Worm (Caenorhabditis elegans): ENCODE results near the gene asp-3.

asp-3 gene

ce11 chrX:6805427-6805826, 14.6 kb downstream of the asp-3 start:
- TF ChIP-seq elt-1 (tag; optimal IDR thresholded peaks at IDR 0.05) (peak; percentile 86), nhr-25 (tag; optimal IDR thresholded peaks at IDR 0.05) (no peak)

DNA sequence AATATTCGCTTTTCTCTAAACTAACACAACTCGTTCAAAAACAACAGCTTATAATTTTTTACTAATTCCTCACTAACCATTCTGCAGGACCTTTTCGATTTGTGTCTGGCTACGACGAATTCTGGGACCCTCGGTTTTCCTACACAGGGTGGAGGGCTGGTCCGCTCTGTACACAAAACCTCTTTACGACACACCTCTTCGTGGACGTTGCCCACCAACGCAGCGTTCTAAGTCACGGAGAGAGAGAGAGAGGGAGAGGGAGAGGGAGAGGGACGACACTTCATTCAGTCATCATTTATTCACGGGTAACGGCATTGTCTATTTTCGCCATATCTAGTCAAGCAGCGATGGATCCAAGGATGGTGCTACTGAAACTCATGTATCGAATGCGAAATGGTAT, 15.6 kb downstream of the asp-3 start, which contains the start of gene atg-2:
Gene atg-2, plus strand, starts transcription at position 301 of the 400 bp plus-strand sequence.
- TF ChIP-seq nhr-28 (tag; optimal IDR thresholded peaks at IDR 0.05) (no peak), elt-3 (tag; optimal IDR thresholded peaks at IDR 0.05) (no peak), unc-39 (tag; optimal IDR thresholded peaks at IDR 0.05) (no peak), ceh-9 (tag; optimal IDR thresholded peaks at IDR 0.05) (no peak), egl-5 (tag; optimal IDR thresholded peaks at IDR 0.05) (no peak), eor-1 (tag; optimal IDR thresholded peaks at IDR 0.05) (no peak), nhr-12 (tag; optimal IDR thresholded peaks at IDR 0.05) (no peak), mdl-1 (tag; optimal IDR thresholded peaks at IDR 0.05) (no peak), aly-2 (tag; optimal IDR thresholded peaks at IDR 0.05) (no peak), hmg-11 (tag; optimal IDR thresholded peaks at IDR 0.05) (no peak), fkh-10 (GFP tag; optimal IDR thresholded peaks at IDR 0.05) (no peak), nhr-23 (tag; optimal IDR thresholded peaks at IDR 0.05) (no peak), fkh-2 (tag; optimal IDR thresholded peaks at IDR 0.05) (no peak), ama-1 (optimal IDR thresholded peaks at IDR 0.05) (no peak), nhr-11 (tag; optimal IDR thresholded peaks at IDR 0.05) (no peak), egl-27 (tag; optimal IDR thresholded peaks at IDR 0.05) (no peak), sea-2 (GFP tag; optimal IDR thresholded peaks at IDR 0.05) (no peak)

DNA sequence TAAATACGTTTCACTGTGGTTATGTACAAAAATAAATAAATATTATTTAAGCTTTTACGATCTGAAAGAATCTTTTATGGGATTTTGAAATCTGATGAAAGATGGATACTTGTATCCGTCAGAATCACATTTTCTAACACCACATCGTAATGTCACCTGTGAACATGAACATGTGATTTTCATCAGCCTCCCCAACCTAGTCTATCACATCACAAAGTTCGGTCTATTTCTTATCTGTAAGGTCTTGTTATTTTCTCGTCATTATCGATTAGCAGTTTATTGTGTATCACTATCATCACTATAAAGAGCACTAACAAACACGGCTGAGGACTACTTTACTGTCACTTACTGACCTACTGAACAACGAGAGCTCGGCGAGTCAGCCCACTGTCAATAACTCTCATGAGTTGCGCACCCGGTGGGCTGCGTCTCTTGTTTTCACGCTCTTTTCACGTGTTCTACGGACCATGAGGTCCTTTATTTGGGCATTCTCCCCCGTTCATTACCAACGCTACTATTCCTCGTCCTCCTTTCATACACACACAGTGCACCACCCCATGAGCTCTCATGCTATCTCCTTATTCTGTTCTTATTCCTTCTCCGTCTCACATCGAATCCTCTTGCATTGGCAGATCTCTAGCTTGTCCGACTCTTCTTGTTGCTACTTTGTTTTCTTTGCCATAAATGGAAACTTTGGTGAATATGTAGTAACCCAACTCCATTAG, 16.4 kb downstream of the asp-3 start:
- TF ChIP-seq unc-62 (GFP tag; optimal IDR thresholded peaks at IDR 0.05) (no peak), pha-4 (tag; optimal IDR thresholded peaks at IDR 0.05) (no peak), ztf-4 (tag; optimal IDR thresholded peaks at IDR 0.05) (no peak), ama-1 (optimal IDR thresholded peaks at IDR 0.05) (peak; percentile 32), fkh-10 (GFP tag; optimal IDR thresholded peaks at IDR 0.05) (no peak), elt-2 (tag; optimal IDR thresholded peaks at IDR 0.05) (peak; percentile 68), lsy-12 (tag; optimal IDR thresholded peaks at IDR 0.05) (no peak), egl-27 (tag; optimal IDR thresholded peaks at IDR 0.05) (no peak), aly-2 (tag; optimal IDR thresholded peaks at IDR 0.05) (no peak), nhr-76 (tag; optimal IDR thresholded peaks at IDR 0.05) (no peak), ceh-28 (tag; optimal IDR thresholded peaks at IDR 0.05) (peak; percentile 33), egl-5 (tag; optimal IDR thresholded peaks at IDR 0.05) (no peak), mml-1 (tag; optimal IDR thresholded peaks at IDR 0.05) (peak; percentile 49), hmg-11 (tag; optimal IDR thresholded peaks at IDR 0.05) (no peak), jun-1 (tag; optimal IDR thresholded peaks at IDR 0.05) (peak; percentile 16), pqm-1 (tag; optimal IDR thresholded peaks at IDR 0.05) (peak; percentile 74), nhr-23 (tag; optimal IDR thresholded peaks at IDR 0.05) (no peak), nhr-28 (tag; optimal IDR thresholded peaks at IDR 0.05) (no peak), sea-2 (GFP tag; optimal IDR thresholded peaks at IDR 0.05) (no peak), unc-39 (tag; optimal IDR thresholded peaks at IDR 0.05) (no peak), nhr-12 (tag; optimal IDR thresholded peaks at IDR 0.05) (no peak), fos-1 (tag; optimal IDR thresholded peaks at IDR 0.05) (no peak)

- TF ChIP-seq elt-3 (tag; optimal IDR thresholded peaks at IDR 0.05), result no peak
- peak; percentile 33 for TF ChIP-seq egl-5 (tag; optimal IDR thresholded peaks at IDR 0.05)
- no peak for TF ChIP-seq tbx-2 (tag; optimal IDR thresholded peaks at IDR 0.05)
- peak; percentile 15 for TF ChIP-seq nfya-1 (tag; optimal IDR thresholded peaks at IDR 0.05; ENCODE audit: insufficient read depth)
- no peak for TF ChIP-seq unc-39 (tag; optimal IDR thresholded peaks at IDR 0.05)
- no peak for TF ChIP-seq pqm-1 (tag; optimal IDR thresholded peaks at IDR 0.05)
- peak; percentile 38 for TF ChIP-seq lin-39 (tag; optimal IDR thresholded peaks at IDR 0.05)
These were observed 17.4 kb downstream of the asp-3 start for ce11 chrX:6808239-6808638.

DNA sequence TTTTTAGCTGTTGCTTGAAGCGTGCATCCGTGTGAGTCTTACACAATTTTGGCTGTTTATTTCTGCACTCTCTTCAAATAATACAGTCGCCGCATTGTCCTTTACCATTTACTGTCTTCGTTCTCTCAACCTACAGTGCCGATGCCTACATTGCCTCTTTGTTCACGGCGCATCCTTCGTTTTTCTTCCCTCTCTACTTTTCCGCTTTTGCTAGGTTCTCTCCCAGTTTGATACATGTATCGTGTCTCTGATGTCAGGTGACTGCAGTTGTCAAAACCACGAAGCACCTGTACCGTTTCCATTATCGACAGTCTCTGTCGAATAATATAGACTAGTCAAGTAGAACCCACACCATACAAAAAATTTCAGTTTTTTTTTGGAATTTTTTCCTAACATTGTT, 17.8 kb downstream of the asp-3 start:
- no peak for TF ChIP-seq mml-1 (tag; optimal IDR thresholded peaks at IDR 0.05)
- TF ChIP-seq unc-39 (tag; optimal IDR thresholded peaks at IDR 0.05), result no peak
- TF ChIP-seq pqm-1 (tag; optimal IDR thresholded peaks at IDR 0.05), result peak; percentile 10
- TF ChIP-seq lsy-12 (tag; optimal IDR thresholded peaks at IDR 0.05), result peak; percentile 50
- TF ChIP-seq lin-39 (tag; optimal IDR thresholded peaks at IDR 0.05), result no peak
- TF ChIP-seq jun-1 (tag; optimal IDR thresholded peaks at IDR 0.05), result peak; percentile 28
- no peak for TF ChIP-seq fkh-2 (tag; optimal IDR thresholded peaks at IDR 0.05)
- peak; percentile 49 for TF ChIP-seq nhr-25 (tag; optimal IDR thresholded peaks at IDR 0.05)
- peak; percentile 76 for TF ChIP-seq pha-4 (tag; optimal IDR thresholded peaks at IDR 0.05)
- no peak for TF ChIP-seq eor-1 (tag; optimal IDR thresholded peaks at IDR 0.05)
- no peak for TF ChIP-seq egl-27 (tag; optimal IDR thresholded peaks at IDR 0.05)
- peak; percentile 73 for TF ChIP-seq elt-2 (tag; optimal IDR thresholded peaks at IDR 0.05)
- TF ChIP-seq tbx-2 (tag; optimal IDR thresholded peaks at IDR 0.05), result no peak
